Fruit fly (Drosophila melanogaster) whole organism, embryonic: ENCODE data around the gene CG46439.

Experiments
- Atf-2 ChIP-seq: fragments of 200-800 bp; sonication (Bioruptor generic); optimal IDR thresholded peaks from 2 replicates; lab custom pipeline; 2016; ENCODE audit warnings: missing biosample characterization, missing genetic modification characterization
- CG10274 ChIP-seq: fragments of 200-800 bp; sonication (Bioruptor generic); optimal IDR thresholded peaks from 3 replicates; lab custom pipeline; 2017; ENCODE audit warnings: missing biosample characterization, mild to moderate bottlenecking, missing genetic modification characterization
- CG10543 ChIP-seq: fragments of 200-800 bp; sonication (Bioruptor generic); optimal IDR thresholded peaks from 3 replicates; lab custom pipeline; 2017; ENCODE audit warnings: missing biosample characterization, mild to moderate bottlenecking, missing genetic modification characterization, moderate library complexity
- CG1233 ChIP-seq: fragments of 200-800 bp; sonication (Bioruptor generic); optimal IDR thresholded peaks from 4 replicates; lab custom pipeline; 2018; ENCODE audit warnings: missing biosample characterization, mild to moderate bottlenecking, missing genetic modification characterization
- CG12391 ChIP-seq: fragments of 200-800 bp; sonication (Bioruptor generic); optimal IDR thresholded peaks from 3 replicates; lab custom pipeline; 2018; ENCODE audit warnings: missing biosample characterization, mild to moderate bottlenecking, missing genetic modification characterization, moderate library complexity
- CG13123 ChIP-seq: fragments of 200-800 bp; sonication (Bioruptor generic); optimal IDR thresholded peaks from 2 replicates; lab custom pipeline; 2016; ENCODE audit warnings: missing biosample characterization, missing genetic modification characterization
- CG13894 ChIP-seq: fragments of 200-800 bp; sonication (Bioruptor generic); optimal IDR thresholded peaks from 3 replicates; lab custom pipeline; 2018; ENCODE audit warnings: missing biosample characterization, mild to moderate bottlenecking, missing genetic modification characterization, moderate library complexity
- CG14014 ChIP-seq: fragments of 200-800 bp; sonication (Bioruptor generic); IDR thresholded peaks from 2 replicates; pipeline ENCODE4 v1.3.6; 2022; ENCODE audit warnings: missing biosample characterization, missing genetic modification characterization
- CG14050 ChIP-seq: fragments of 200-800 bp; sonication (Bioruptor generic); IDR thresholded peaks from 3 replicates; pipeline ENCODE4 v1.3.6; 2022; ENCODE audit warnings: missing biosample characterization, missing genetic modification characterization
- CG14667 ChIP-seq: fragments of 200-800 bp; sonication (Bioruptor generic); IDR thresholded peaks from 2 replicates; pipeline ENCODE4 v1.3.6; 2022; ENCODE audit warnings: missing biosample characterization, missing genetic modification characterization
- CG1603 ChIP-seq: fragments of 200-800 bp; sonication (Bioruptor generic); optimal IDR thresholded peaks from 2 replicates; lab custom pipeline; 2019; ENCODE audit warnings: missing biosample characterization, mild to moderate bottlenecking, missing genetic modification characterization, moderate library complexity
- CG32532 ChIP-seq: fragments of 200-800 bp; sonication (Bioruptor generic); IDR thresholded peaks from 2 replicates; pipeline ENCODE4 v1.3.6; 2022; ENCODE audit warnings: missing biosample characterization, missing genetic modification characterization
- CG3838 ChIP-seq: fragments of 200-800 bp; sonication (Bioruptor generic); optimal IDR thresholded peaks from 3 replicates; lab custom pipeline; 2016; ENCODE audit warnings: missing biosample characterization, missing genetic modification characterization
- CG3995 ChIP-seq: fragments of 200-800 bp; sonication (Bioruptor generic); optimal IDR thresholded peaks from 3 replicates; lab custom pipeline; 2016; ENCODE audit warnings: missing biosample characterization, missing genetic modification characterization
- CG4707 ChIP-seq: fragments of 200-800 bp; sonication (Bioruptor generic); optimal IDR thresholded peaks from 2 replicates; lab custom pipeline; 2018; ENCODE audit warnings: missing biosample characterization, mild to moderate bottlenecking, missing genetic modification characterization, moderate library complexity
- CG4730 ChIP-seq: fragments of 200-800 bp; sonication (Bioruptor generic); IDR thresholded peaks from 2 replicates; pipeline ENCODE4 v1.3.6; 2022; ENCODE audit warnings: missing biosample characterization, missing genetic modification characterization
- CG6683 ChIP-seq: fragments of 200-800 bp; sonication (Bioruptor generic); optimal IDR thresholded peaks from 2 replicates; lab custom pipeline; 2017; ENCODE audit warnings: missing biosample characterization, mild to moderate bottlenecking, missing genetic modification characterization, missing genetic modification reagents
- CG6689 ChIP-seq: fragments of 200-800 bp; sonication (Bioruptor generic); IDR thresholded peaks from 2 replicates; pipeline ENCODE4 v1.3.6; 2022; ENCODE audit warnings: missing biosample characterization, missing genetic modification characterization
- CG7372 ChIP-seq: fragments of 200-800 bp; sonication (Bioruptor generic); IDR thresholded peaks from 2 replicates; pipeline ENCODE4 v1.3.6; 2022; ENCODE audit warnings: missing biosample characterization, missing genetic modification characterization
- CG7556 ChIP-seq: fragments of 200-800 bp; sonication (Bioruptor generic); optimal IDR thresholded peaks from 2 replicates; lab custom pipeline; 2017; ENCODE audit warnings: missing biosample characterization, mild to moderate bottlenecking, missing genetic modification characterization
- CG8944 ChIP-seq: fragments of 200-800 bp; sonication (Bioruptor generic); optimal IDR thresholded peaks from 3 replicates; lab custom pipeline; 2016; ENCODE audit warnings: missing biosample characterization, missing genetic modification characterization
- CG9609 ChIP-seq: fragments of 200-800 bp; sonication (Bioruptor generic); optimal IDR thresholded peaks from 3 replicates; lab custom pipeline; 2016; ENCODE audit warnings: missing biosample characterization, missing genetic modification characterization
- CTCF ChIP-seq: fragments of 200-800 bp; sonication (Bioruptor generic); optimal IDR thresholded peaks from 2 replicates; lab custom pipeline; 2017; ENCODE audit warnings: missing biosample characterization, mild to moderate bottlenecking, missing genetic modification characterization, moderate library complexity
- Dek ChIP-seq: fragments of 200-800 bp; sonication (Bioruptor generic); optimal IDR thresholded peaks from 3 replicates; lab custom pipeline; 2019; ENCODE audit warnings: missing biosample characterization, mild to moderate bottlenecking, missing genetic modification characterization, moderate library complexity
- E2f2 ChIP-seq: fragments of 200-800 bp; sonication (Bioruptor generic); IDR thresholded peaks from 2 replicates; pipeline ENCODE4 v1.3.6; 2022; ENCODE audit warnings: missing biosample characterization, missing genetic modification characterization
- Ets97D ChIP-seq: fragments of 200-800 bp; sonication (Bioruptor generic); optimal IDR thresholded peaks from 3 replicates; lab custom pipeline; 2016; ENCODE audit warnings: missing biosample characterization, missing genetic modification characterization
- HLH3B ChIP-seq: fragments of 200-800 bp; sonication (Bioruptor generic); IDR thresholded peaks from 2 replicates; pipeline ENCODE4 v1.3.6; 2022; ENCODE audit warnings: missing biosample characterization, missing genetic modification characterization
- HLH4C ChIP-seq: fragments of 200-800 bp; sonication (Bioruptor generic); IDR thresholded peaks from 3 replicates; pipeline ENCODE4 v1.3.6; 2022; ENCODE audit warnings: missing biosample characterization, missing genetic modification characterization; ENCODE audit not compliant: partially characterized antibody
- Hand ChIP-seq: fragments of 200-800 bp; sonication (Bioruptor generic); optimal IDR thresholded peaks from 2 replicates; lab custom pipeline; 2017; ENCODE audit warnings: mild to moderate bottlenecking, missing biosample characterization, missing genetic modification reagents, missing genetic modification characterization
- Hmr ChIP-seq: fragments of 200-800 bp; sonication (Bioruptor generic); optimal IDR thresholded peaks from 3 replicates; lab custom pipeline; 2017; ENCODE audit warnings: mild to moderate bottlenecking, missing biosample characterization, missing genetic modification reagents, missing genetic modification characterization
- Hsf ChIP-seq: fragments of 200-800 bp; sonication (Bioruptor generic); optimal IDR thresholded peaks from 3 replicates; lab custom pipeline; 2016; ENCODE audit warnings: missing biosample characterization, missing genetic modification characterization
- Mes4 ChIP-seq: fragments of 200-800 bp; sonication (Bioruptor generic); optimal IDR thresholded peaks from 2 replicates; lab custom pipeline; 2016; ENCODE audit warnings: missing biosample characterization, missing genetic modification characterization
- Mrtf ChIP-seq: fragments of 200-800 bp; sonication (Bioruptor generic); IDR thresholded peaks from 3 replicates; pipeline ENCODE4 v1.3.6; 2022; ENCODE audit warnings: missing biosample characterization, missing genetic modification characterization
- Oaz ChIP-seq: fragments of 200-800 bp; sonication (Bioruptor generic); IDR thresholded peaks from 2 replicates; pipeline ENCODE4 v1.3.6; 2022; ENCODE audit warnings: missing biosample characterization, missing genetic modification characterization
- Poxn ChIP-seq: fragments of 200-800 bp; sonication (Bioruptor generic); IDR thresholded peaks from 2 replicates; pipeline ENCODE4 v1.3.6; 2022; ENCODE audit warnings: missing biosample characterization, missing genetic modification characterization
- Rx ChIP-seq: fragments of 200-800 bp; sonication (Bioruptor generic); IDR thresholded peaks from 2 replicates; pipeline ENCODE4 v1.3.6; 2022; ENCODE audit warnings: missing biosample characterization, missing genetic modification characterization
- Sry-β ChIP-seq: fragments of 200-800 bp; sonication (Bioruptor generic); optimal IDR thresholded peaks from 2 replicates; lab custom pipeline; 2018; ENCODE audit warnings: missing biosample characterization, mild to moderate bottlenecking, missing genetic modification characterization, moderate library complexity
- croc ChIP-seq: fragments of 200-800 bp; sonication (Bioruptor generic); conservative IDR thresholded peaks from 3 replicates; pipeline ENCODE4 v1.3.6; 2022; ENCODE audit warnings: missing biosample characterization, missing genetic modification characterization
- dmrt99B ChIP-seq: fragments of 200-800 bp; sonication (Bioruptor generic); optimal IDR thresholded peaks from 2 replicates; lab custom pipeline; 2018; ENCODE audit warnings: missing biosample characterization, mild to moderate bottlenecking, missing genetic modification characterization, moderate library complexity
- ewg ChIP-seq: fragments of 200-800 bp; sonication (Bioruptor generic); optimal IDR thresholded peaks from 3 replicates; lab custom pipeline; 2017; ENCODE audit warnings: mild to moderate bottlenecking, missing biosample characterization, missing genetic modification reagents, missing genetic modification characterization
- gsb-n ChIP-seq: fragments of 200-800 bp; sonication (Bioruptor generic); optimal IDR thresholded peaks from 3 replicates; lab custom pipeline; 2018; ENCODE audit warnings: missing biosample characterization, mild to moderate bottlenecking, missing genetic modification characterization
- lab ChIP-seq: fragments of 200-800 bp; sonication (Bioruptor generic); optimal IDR thresholded peaks from 3 replicates; lab custom pipeline; 2017; ENCODE audit warnings: missing biosample characterization, missing genetic modification characterization, mild to moderate bottlenecking, moderate library complexity, missing genetic modification reagents
- lmd ChIP-seq: fragments of 200-800 bp; sonication (Bioruptor generic); IDR thresholded peaks from 2 replicates; pipeline ENCODE4 v1.3.6; 2022; ENCODE audit warnings: missing biosample characterization, missing genetic modification characterization
- maf-S ChIP-seq: fragments of 200-800 bp; sonication (Bioruptor generic); optimal IDR thresholded peaks from 2 replicates; lab custom pipeline; 2016; ENCODE audit warnings: missing biosample characterization, missing genetic modification characterization
- mirr ChIP-seq: fragments of 200-800 bp; sonication (Bioruptor generic); optimal IDR thresholded peaks from 3 replicates; lab custom pipeline; 2018; ENCODE audit warnings: missing biosample characterization, mild to moderate bottlenecking, missing genetic modification characterization
- org-1 ChIP-seq: fragments of 200-800 bp; sonication (Bioruptor generic); optimal IDR thresholded peaks from 2 replicates; lab custom pipeline; 2017; ENCODE audit warnings: missing biosample characterization, missing genetic modification characterization
- pfk ChIP-seq: fragments of 200-800 bp; sonication (Bioruptor generic); optimal IDR thresholded peaks from 2 replicates; lab custom pipeline; 2018; ENCODE audit warnings: missing biosample characterization, mild to moderate bottlenecking, missing genetic modification characterization, moderate library complexity
- pnt ChIP-seq: fragments of 200-800 bp; sonication (Bioruptor generic); optimal IDR thresholded peaks from 3 replicates; lab custom pipeline; 2016; ENCODE audit warnings: missing biosample characterization, missing genetic modification characterization
- row ChIP-seq: fragments of 200-800 bp; sonication (Bioruptor generic); IDR thresholded peaks from 3 replicates; pipeline ENCODE4 v1.3.6; 2022; ENCODE audit warnings: missing biosample characterization, missing genetic modification characterization
- sd ChIP-seq: fragments of 200-800 bp; sonication (Bioruptor generic); optimal IDR thresholded peaks from 3 replicates; lab custom pipeline; 2018; ENCODE audit warnings: missing biosample characterization, mild to moderate bottlenecking, missing genetic modification characterization, moderate library complexity
- toy ChIP-seq: fragments of 200-800 bp; sonication (Bioruptor generic); IDR thresholded peaks from 2 replicates; pipeline ENCODE4 v1.3.6; 2022; ENCODE audit warnings: missing biosample characterization, missing genetic modification characterization
- z ChIP-seq: fragments of 200-800 bp; sonication (Bioruptor generic); IDR thresholded peaks from 3 replicates; pipeline ENCODE4 v1.3.6; 2022; ENCODE audit warnings: missing biosample characterization, missing genetic modification characterization

Gene CG46439

DNA sequence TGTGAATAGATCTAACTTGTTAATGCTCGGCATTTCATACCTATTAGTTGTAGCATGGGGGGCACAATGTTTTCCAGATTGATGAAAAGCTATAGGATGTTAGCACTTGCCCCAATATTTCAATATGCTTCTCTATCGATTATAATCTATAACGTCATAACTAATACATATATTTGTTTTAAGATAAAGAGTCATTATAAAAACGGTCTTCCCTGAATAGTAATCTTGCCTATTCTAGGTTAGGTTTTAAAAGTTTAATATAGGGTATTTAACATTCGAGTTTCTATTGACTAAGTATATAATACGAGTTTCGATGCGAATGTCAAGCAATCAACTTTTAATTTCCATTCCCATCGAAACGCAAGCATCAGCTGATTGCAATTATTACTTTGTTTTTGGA is 34.8 kb downstream of the CG46439 start, which contains the start of the genes CG6321 and Blos2 (continued):
- TF ChIP-seq CG10543 (GFP tag; lab: Kevin White, UChicago) (peak; percentile 54), Dek (tag; lab: Kevin White, UChicago) (peak; percentile 73), CG14014 (GFP tag; lab: Robert Waterston, UW) (peak; percentile 51), CG13894 (tag; lab: Kevin White, UChicago) (no peak), CG7372 (no peak), CG3995 (no peak), CG32532 (peak; percentile 70; the same call in 1 of the 2 replicates), maf-S (GFP tag; lab: Kevin White, UChicago) (no peak), CG8944 (GFP tag; lab: Kevin White, UChicago) (no peak), Rx (GFP tag; lab: Robert Waterston, UW) (peak; percentile 17; the same call in 1 of the 2 replicates), CTCF (peak; percentile 16), dmrt99B (tag; lab: Kevin White, UChicago) (peak; percentile 87), lmd (GFP tag; lab: Robert Waterston, UW) (peak; percentile 68), mirr (GFP tag; lab: Kevin White, UChicago) (peak; percentile 4), HLH4C (GFP tag; lab: Robert Waterston, UW) (no peak), gsb-n (tag; lab: Kevin White, UChicago) (peak; percentile 75), ewg (GFP tag; lab: Kevin White, UChicago) (peak; percentile 35), toy (GFP tag; lab: Robert Waterston, UW) (no peak), CG4707 (GFP tag; lab: Kevin White, UChicago) (peak; percentile 52), E2f2 (peak; percentile 58), Oaz (GFP tag; lab: Robert Waterston, UW) (peak; percentile 54), Mes4 (GFP tag; lab: Kevin White, UChicago) (peak; percentile 20), z (GFP tag; lab: Robert Waterston, UW) (no peak), CG10274 (GFP tag; lab: Kevin White, UChicago) (peak; percentile 24), Atf-2 (peak; percentile 11), CG12391 (peak; percentile 88), HLH3B (GFP tag; lab: Robert Waterston, UW) (peak; percentile 68), Sry-β (peak; percentile 14), org-1 (GFP tag; lab: Kevin White, UChicago) (peak; percentile 63), CG1603 (tag; lab: Kevin White, UChicago) (peak; percentile 63), lab (GFP tag; lab: Kevin White, UChicago) (peak; percentile 86), CG14050 (peak; percentile 49; the same call in 1 of the 3 replicates), Hmr (peak; percentile 82), CG9609 (peak; percentile 32), Hsf (peak; percentile 75), Poxn (GFP tag; lab: Robert Waterston, UW) (peak; percentile 39; the same call in 1 of the 2 replicates), CG1233 (peak; percentile 64), CG14667 (no peak), CG4730 (GFP tag; lab: Robert Waterston, UW) (peak; percentile 38; the same call in 1 of the 2 replicates), Ets97D (peak; percentile 30), sd (peak; percentile 67), pnt (GFP tag; lab: Kevin White, UChicago) (peak; percentile 39), CG6689 (peak; percentile 72), Hand (GFP tag; lab: Kevin White, UChicago) (peak; percentile 62), CG3838 (peak; percentile 37), CG6683 (peak; percentile 50), croc (peak; percentile 48; the same call in 2 of the 3 replicates), CG7556 (GFP tag; lab: Kevin White, UChicago) (peak; percentile 79), CG13123 (peak; percentile 15), pfk (no peak), row (peak; percentile 93), Mrtf (GFP tag; lab: Robert Waterston, UW) (peak; percentile 62; the same call in 1 of the 3 replicates)
